Fruit fly (Drosophila melanogaster): ENCODE measurements around the gene CG5808.

CG5808 gene

dm6 chr3R:24798595-24798994 lies 18.2 kb downstream of the CG5808 start:
- no peak for TF ChIP-seq CTCF (optimal IDR thresholded peaks at IDR 0.05)
- no peak for TF ChIP-seq CG8478 (optimal IDR thresholded peaks at IDR 0.05)

- TF ChIP-seq CTCF (optimal IDR thresholded peaks at IDR 0.05) (no peak), CG8478 (optimal IDR thresholded peaks at IDR 0.05) (no peak)
These were observed 26.8 kb downstream of the CG5808 start, which contains the start of gene CG13634 for dm6 chr3R:24790036-24790435. TSS of gene CG13634 (minus strand) at chr3R:24790136.

dm6 chr3R:24787734-24788133 lies 29.1 kb downstream of the CG5808 start, which contains the start of gene Ets96B:
TSS of gene Ets96B (plus strand) at chr3R:24788054.
- TF ChIP-seq CG8478 (optimal IDR thresholded peaks at IDR 0.05): no peak
- no peak for TF ChIP-seq CTCF (optimal IDR thresholded peaks at IDR 0.05)

- TF ChIP-seq CG8478 (optimal IDR thresholded peaks at IDR 0.05): no peak
- no peak for TF ChIP-seq CTCF (optimal IDR thresholded peaks at IDR 0.05)
These were observed 29.7 kb downstream of the CG5808 start, which contains the start of gene CG5805 for dm6 chr3R:24787042-24787565. TSS of gene CG5805 (minus strand) at chr3R:24787421.

- TF ChIP-seq CG8478 (optimal IDR thresholded peaks at IDR 0.05) (no peak), CTCF (optimal IDR thresholded peaks at IDR 0.05) (no peak)
These were observed 38.5 kb downstream of the CG5808 start for dm6 chr3R:24778218-24778739.

- TF ChIP-seq CTCF (optimal IDR thresholded peaks at IDR 0.05): no peak
These were observed 39.7 kb downstream of the CG5808 start for dm6 chr3R:24777101-24777500.

- TF ChIP-seq CG8478 (optimal IDR thresholded peaks at IDR 0.05) (no peak), CTCF (optimal IDR thresholded peaks at IDR 0.05) (no peak)
These were observed 43.4 kb downstream of the CG5808 start for dm6 chr3R:24773422-24773821.

dm6 chr3R:24773016-24773415 lies 43.8 kb downstream of the CG5808 start:
- TF ChIP-seq CG8478 (optimal IDR thresholded peaks at IDR 0.05): no peak
- TF ChIP-seq CTCF (optimal IDR thresholded peaks at IDR 0.05): no peak

- TF ChIP-seq CTCF (optimal IDR thresholded peaks at IDR 0.05) (no peak), CG8478 (optimal IDR thresholded peaks at IDR 0.05) (no peak)
These were observed 45.3 kb downstream of the CG5808 start, which contains the start of gene CG42331 for dm6 chr3R:24771273-24772231. TSS of gene CG42331 (plus strand) at chr3R:24772181.

- TF ChIP-seq CTCF (optimal IDR thresholded peaks at IDR 0.05): no peak
These were observed 47.2 kb downstream of the CG5808 start for dm6 chr3R:24769601-24770000.

- TF ChIP-seq CG8478 (optimal IDR thresholded peaks at IDR 0.05) (no peak), CTCF (optimal IDR thresholded peaks at IDR 0.05) (no peak)
These were observed 48.0 kb downstream of the CG5808 start, which contains the start of gene CG13631 for dm6 chr3R:24768538-24769401. TSS of gene CG13631 (plus strand) at chr3R:24769351.

- no peak for TF ChIP-seq CTCF (optimal IDR thresholded peaks at IDR 0.05)
- no peak for TF ChIP-seq CG8478 (optimal IDR thresholded peaks at IDR 0.05)
These were observed 49.0 kb downstream of the CG5808 start for dm6 chr3R:24767667-24768340.

- TF ChIP-seq CG8478 (optimal IDR thresholded peaks at IDR 0.05) (no peak), CTCF (optimal IDR thresholded peaks at IDR 0.05) (no peak)
These were observed 50.1 kb downstream of the CG5808 start for dm6 chr3R:24766684-24767083.

- TF ChIP-seq CG8478 (optimal IDR thresholded peaks at IDR 0.05) (no peak), CTCF (optimal IDR thresholded peaks at IDR 0.05) (no peak)
These were observed 51.8 kb downstream of the CG5808 start, which contains the start of gene AstA for dm6 chr3R:24764971-24765370. TSS of gene AstA (minus strand) at chr3R:24765071.

Data from S2 (cell line).